Worm (Caenorhabditis elegans) whole organism, L1 larva: ENCODE results near the gene str-102.

Experiments
- C04F5.9 ChIP-seq: sonication (generic microtip); optimal IDR thresholded peaks from 2 replicates; lab custom pipeline; 2016; ENCODE audit warnings: missing genetic modification characterization, missing compliant biosample characterization
- C16A3.4 ChIP-seq: fragments of 150-350 bp; optimal IDR thresholded peaks from 2 replicates; lab custom pipeline; 2014; ENCODE audit warnings: missing biosample characterization, missing genetic modification characterization
- F16B12.6 ChIP-seq: fragments of 150-350 bp; optimal IDR thresholded peaks from 2 replicates; lab custom pipeline; 2014; ENCODE audit warnings: missing biosample characterization, missing genetic modification characterization
- aha-1 ChIP-seq: fragments of 150-350 bp; optimal IDR thresholded peaks from 2 replicates; lab custom pipeline; 2014; ENCODE audit warnings: missing biosample characterization, missing genetic modification characterization
- alr-1 ChIP-seq: fragments of 200-800 bp; sonication (Bioruptor generic); optimal IDR thresholded peaks from 2 replicates; lab custom pipeline; 2018; ENCODE audit warnings: borderline replicate concordance, mild to moderate bottlenecking, missing genetic modification characterization, missing compliant biosample characterization
- ama-1 ChIP-seq: fragments of 150-350 bp; optimal IDR thresholded peaks from 2 replicates; lab custom pipeline; 2014
- ceh-88 ChIP-seq: fragments of 200-800 bp; sonication (Bioruptor generic); IDR thresholded peaks from 2 replicates; pipeline ENCODE4 v1.3.6; 2022; ENCODE audit warnings: missing genetic modification characterization, missing compliant biosample characterization
- egl-27 ChIP-seq, 2 experiments: fragments of 150-350 bp in 1 of 2; sonication (generic microtip); optimal IDR thresholded peaks; 3 replicates each; lab custom pipeline; 2017 to 2018; ENCODE audit warnings: missing biosample characterization in 2 of 2, missing genetic modification characterization in 2 of 2, missing genetic modification reagents in 2 of 2
- elt-2 ChIP-seq: sonication (generic microtip); optimal IDR thresholded peaks from 2 replicates; lab custom pipeline; 2016; ENCODE audit warnings: missing genetic modification characterization, mild to moderate bottlenecking, inconsistent platforms, missing compliant biosample characterization, missing genetic modification reagents
- hlh-17 ChIP-seq: fragments of 200-800 bp; sonication (Bioruptor generic); optimal IDR thresholded peaks from 2 replicates; lab custom pipeline; 2018; ENCODE audit warnings: missing genetic modification characterization, mild to moderate bottlenecking, missing compliant biosample characterization, moderate library complexity, borderline replicate concordance
- irx-1 ChIP-seq: sonication (generic microtip); optimal IDR thresholded peaks from 2 replicates; lab custom pipeline; 2016; ENCODE audit warnings: missing genetic modification characterization, missing compliant biosample characterization
- jun-1 ChIP-seq: fragments of 150-350 bp; optimal IDR thresholded peaks from 2 replicates; lab custom pipeline; 2014; ENCODE audit warnings: missing biosample characterization, missing genetic modification reagents, missing genetic modification characterization
- lin-13 ChIP-seq: fragments of 150-350 bp; optimal IDR thresholded peaks from 2 replicates; lab custom pipeline; 2014; ENCODE audit warnings: missing biosample characterization, missing genetic modification reagents, missing genetic modification characterization
- lin-15B ChIP-seq: fragments of 150-350 bp; sonication (generic microtip); optimal IDR thresholded peaks from 3 replicates; lab custom pipeline; 2014; ENCODE audit warnings: missing biosample characterization, missing genetic modification characterization
- lin-35 ChIP-seq, 2 experiments: fragments of 150-350 bp; optimal IDR thresholded peaks; 2 replicates each; lab custom pipeline; 2014; ENCODE audit warnings: missing biosample characterization in 2 of 2, missing genetic modification characterization in 2 of 2, missing genetic modification reagents in 2 of 2
- mab-9 ChIP-seq: fragments of 200-800 bp; sonication (Bioruptor generic); IDR thresholded peaks from 2 replicates; pipeline ENCODE4 v1.3.6; 2022; ENCODE audit warnings: missing genetic modification reagents, missing genetic modification characterization, missing compliant biosample characterization
- mdl-1 ChIP-seq, 2 experiments: fragments of 150-350 bp; optimal IDR thresholded peaks; 2 replicates each; lab custom pipeline; 2014 to 2017; ENCODE audit warnings: missing biosample characterization in 2 of 2, missing genetic modification characterization in 2 of 2, inconsistent platforms in 1 of 2
- mef-2 ChIP-seq: fragments of 150-350 bp; optimal IDR thresholded peaks from 2 replicates; lab custom pipeline; 2014; ENCODE audit warnings: missing biosample characterization, missing genetic modification characterization
- nhr-11 ChIP-seq: fragments of 150-350 bp; optimal IDR thresholded peaks from 2 replicates; lab custom pipeline; 2014; ENCODE audit warnings: missing biosample characterization, missing genetic modification characterization
- nhr-12 ChIP-seq: sonication (generic microtip); optimal IDR thresholded peaks from 2 replicates; lab custom pipeline; 2017; ENCODE audit warnings: missing biosample characterization, missing genetic modification characterization
- nhr-19 ChIP-seq: fragments of 200-800 bp; sonication (Bioruptor generic); conservative IDR thresholded peaks from 2 replicates; pipeline ENCODE4 v1.3.6; 2022; ENCODE audit warnings: missing genetic modification characterization, missing compliant biosample characterization
- nhr-76 ChIP-seq: sonication (generic microtip); optimal IDR thresholded peaks from 2 replicates; lab custom pipeline; 2017; ENCODE audit warnings: missing biosample characterization, missing genetic modification characterization
- nhr-84 ChIP-seq: sonication (generic microtip); optimal IDR thresholded peaks from 2 replicates; lab custom pipeline; 2017; ENCODE audit warnings: missing biosample characterization, missing genetic modification characterization
- nhr-85 ChIP-seq: sonication (generic microtip); peaks from one replicate; lab custom pipeline; 2016; ENCODE audit warnings: missing genetic modification characterization, inconsistent platforms, missing compliant biosample characterization
- snu-23 ChIP-seq: sonication (generic microtip); optimal IDR thresholded peaks from 2 replicates; lab custom pipeline; 2016; ENCODE audit warnings: missing genetic modification characterization, missing compliant biosample characterization
- unc-130 ChIP-seq: fragments of 150-350 bp; optimal IDR thresholded peaks from 2 replicates; lab custom pipeline; 2017; ENCODE audit warnings: missing biosample characterization, missing genetic modification characterization, inconsistent platforms
- unc-62 ChIP-seq: fragments of 150-350 bp; optimal IDR thresholded peaks from 2 replicates; lab custom pipeline; 2014; ENCODE audit warnings: missing biosample characterization, missing genetic modification reagents, missing genetic modification characterization
- zag-1 ChIP-seq: fragments of 150-350 bp; optimal IDR thresholded peaks from 2 replicates; lab custom pipeline; 2014; ENCODE audit warnings: missing biosample characterization, missing genetic modification characterization
- ztf-11 ChIP-seq, 2 experiments: sonication (generic microtip); optimal IDR thresholded peaks; 2 replicates each; lab custom pipeline; 2016 to 2017; ENCODE audit warnings: missing genetic modification characterization in 2 of 2, missing biosample characterization in 1 of 2, missing compliant biosample characterization in 1 of 2

The str-102 gene

ce11 chrV:15401856-15402314, 17.1 kb downstream of the str-102 start, which contains the start of gene fbxa-135:
TSS of gene fbxa-135 (plus strand) at chrV:15402264.
- TF ChIP-seq elt-2, result peak; percentile 3
- TF ChIP-seq alr-1 (tag; lab: Kevin White, UChicago), result no peak
- TF ChIP-seq, all 84 proteins: peak for 1

- TF ChIP-seq unc-130 (tag; lab: Kevin White, UChicago) (no peak), nhr-84 (tag; lab: Kevin White, UChicago) (no peak), mab-9 (no peak)
Observed at ce11 chrV:15404859-15405258, 20.0 kb downstream of the str-102 start, which contains the start of gene srh-258. TSS of gene srh-258 (plus strand) at chrV:15405159.

- TF ChIP-seq C04F5.9 (tag; lab: Kevin White, UChicago) (no peak), nhr-19 (GFP tag; lab: Robert Waterston, UW) (no peak), mef-2 (tag; lab: Kevin White, UChicago) (no peak), egl-27 (tag; optimal IDR thresholded peaks at IDR 0.05; lab: Kevin White, UChicago) (no peak)
Observed at ce11 chrV:15406928-15407327, 22.1 kb downstream of the str-102 start, which contains the start of gene srh-257. TSS of gene srh-257 (plus strand) at chrV:15407228.

DNA sequence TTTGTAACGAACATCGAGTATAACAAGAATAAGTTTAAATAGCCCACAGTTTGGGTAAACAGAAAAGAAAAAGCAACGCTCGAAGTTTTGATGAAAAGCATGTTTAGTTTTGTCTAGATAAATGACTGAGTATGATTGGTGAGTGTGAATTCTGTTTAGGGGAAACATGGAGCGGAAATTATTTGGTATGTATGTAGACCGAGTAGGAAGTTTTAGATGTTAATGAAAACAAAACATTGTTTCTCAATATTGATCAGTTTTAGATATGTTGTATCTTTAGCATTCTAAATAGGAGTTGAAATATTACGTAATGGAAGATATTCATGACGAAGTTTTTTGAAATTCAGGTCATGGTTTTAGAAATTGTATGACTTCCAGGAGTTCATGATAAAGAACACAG, 27.8 kb downstream of the str-102 start, which contains the start of gene srbc-63:
Gene srbc-63 (minus strand): TSS at position 101 of the 400 bp plus-strand sequence.
- TF ChIP-seq nhr-76, result no peak
- TF ChIP-seq nhr-19 (GFP tag; lab: Robert Waterston, UW), result no peak
- no peak for TF ChIP-seq aha-1 (tag; lab: Kevin White, UChicago)
- TF ChIP-seq zag-1 (tag; lab: Kevin White, UChicago), result no peak
- TF ChIP-seq ama-1 (lab: Kevin White, UChicago), result no peak
- no peak for TF ChIP-seq lin-15B (tag; lab: Kevin White, UChicago)
- TF ChIP-seq irx-1, result no peak
- no peak for TF ChIP-seq lin-13
- no peak for TF ChIP-seq unc-62 (GFP tag; lab: Kevin White, UChicago)
- TF ChIP-seq unc-130 (tag; lab: Kevin White, UChicago), result no peak
- no peak for TF ChIP-seq ceh-88 (GFP tag; lab: Robert Waterston, UW)
- no peak for TF ChIP-seq mef-2 (tag; lab: Kevin White, UChicago)
- TF ChIP-seq ztf-11 (tag; optimal IDR thresholded peaks at IDR 0.05; lab: Kevin White, UChicago), result no peak
- no peak for TF ChIP-seq hlh-17
- TF ChIP-seq nhr-12 (tag; lab: Kevin White, UChicago), result no peak
- no peak for TF ChIP-seq C16A3.4

ce11 chrV:15413847-15414246, 29.0 kb downstream of the str-102 start, which contains the start of gene srh-264:
TSS of gene srh-264 (plus strand) at chrV:15414147.
- TF ChIP-seq jun-1 (tag; lab: Kevin White, UChicago) (no peak), nhr-19 (GFP tag; lab: Robert Waterston, UW) (no peak), nhr-11 (tag; lab: Kevin White, UChicago) (no peak), lin-35 (GFP tag; optimal IDR thresholded peaks at IDR 0.05; lab: Kevin White, UChicago) (no peak), elt-2 (no peak)

ce11 chrV:15415951-15416350, 31.1 kb downstream of the str-102 start, which contains the start of gene srh-265:
TSS of gene srh-265 (plus strand) at chrV:15416251.
- no peak for TF ChIP-seq mdl-1 (tag; optimal IDR thresholded peaks at IDR 0.05; lab: Kevin White, UChicago)
- no peak for TF ChIP-seq hlh-17
- TF ChIP-seq nhr-85, result no peak

DNA sequence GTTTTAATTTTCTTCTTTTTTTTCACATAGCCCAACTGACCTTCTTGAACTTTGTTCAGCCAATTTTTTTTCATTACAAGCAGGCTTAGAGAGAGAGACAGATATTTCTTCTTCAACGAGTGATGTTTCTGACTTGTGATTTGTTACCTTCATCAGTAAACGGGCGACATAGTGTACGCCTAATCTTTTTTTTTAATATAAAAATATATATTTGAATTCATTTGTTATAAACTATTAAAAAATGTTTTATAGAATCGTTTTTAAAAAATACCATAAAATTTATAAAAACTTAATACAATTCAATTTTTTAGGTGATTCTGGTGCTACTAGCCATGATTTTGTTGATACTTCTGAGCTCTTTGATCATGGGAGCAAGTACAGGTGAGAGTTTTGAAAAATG, 33.0 kb downstream of the str-102 start, which contains the start of gene T06E6.10:
Gene T06E6.10 (plus strand): TSS at position 301 of the 400 bp plus-strand sequence.
- no peak for TF ChIP-seq F16B12.6 (tag; lab: Kevin White, UChicago)
- no peak for TF ChIP-seq snu-23
- TF ChIP-seq lin-15B (tag; lab: Kevin White, UChicago), result no peak
